Worm (Caenorhabditis elegans) whole organism, late embryonic: Measurements from ENCODE around the gene H40L08.8.

Experiments used
- C08G9.2 ChIP-seq: sonication (generic microtip); optimal IDR thresholded peaks from 2 replicates; lab custom pipeline; 2016; ENCODE audit warnings: mild to moderate bottlenecking, missing genetic modification characterization, moderate library complexity, missing compliant biosample characterization
- C38D4.7 ChIP-seq: fragments of 200-800 bp; sonication (Bioruptor generic); optimal IDR thresholded peaks from 2 replicates; lab custom pipeline; 2018; ENCODE audit warnings: mild to moderate bottlenecking, missing genetic modification characterization, moderate library complexity, missing compliant biosample characterization
- T23F11.4 ChIP-seq: fragments of 200-800 bp; sonication (Bioruptor generic); optimal IDR thresholded peaks from 2 replicates; lab custom pipeline; 2018; ENCODE audit warnings: mild to moderate bottlenecking, missing genetic modification characterization, missing compliant biosample characterization
- Y22D7AL.16 ChIP-seq: sonication (generic microtip); optimal IDR thresholded peaks from 2 replicates; lab custom pipeline; 2016; ENCODE audit warnings: missing genetic modification characterization, missing compliant biosample characterization
- ama-1 ChIP-seq: fragments of 150-350 bp; optimal IDR thresholded peaks from 2 replicates; lab custom pipeline; 2014
- ceh-14 ChIP-seq: sonication (generic microtip); optimal IDR thresholded peaks from 2 replicates; lab custom pipeline; 2016; ENCODE audit warnings: missing genotype, missing genetic modification characterization, missing compliant biosample characterization
- ceh-18 ChIP-seq: sonication (generic microtip); optimal IDR thresholded peaks from 2 replicates; lab custom pipeline; 2016; ENCODE audit warnings: missing genetic modification characterization, missing compliant biosample characterization
- ceh-2 ChIP-seq: sonication (generic microtip); optimal IDR thresholded peaks from 2 replicates; lab custom pipeline; 2016; ENCODE audit warnings: missing genotype, missing genetic modification characterization, missing compliant biosample characterization
- ceh-22 ChIP-seq: sonication (generic microtip); optimal IDR thresholded peaks from 2 replicates; lab custom pipeline; 2017; ENCODE audit warnings: missing biosample characterization, missing genetic modification characterization
- ceh-24 ChIP-seq: sonication (generic microtip); optimal IDR thresholded peaks from 2 replicates; lab custom pipeline; 2016; ENCODE audit warnings: mild to moderate bottlenecking, missing genetic modification characterization, missing compliant biosample characterization
- ceh-34 ChIP-seq: sonication (generic microtip); optimal IDR thresholded peaks from 2 replicates; lab custom pipeline; 2016; ENCODE audit warnings: mild to moderate bottlenecking, missing genetic modification characterization, missing compliant biosample characterization
- ceh-48 ChIP-seq: sonication (generic microtip); optimal IDR thresholded peaks from 2 replicates; lab custom pipeline; 2016; ENCODE audit warnings: missing genetic modification characterization, inconsistent platforms, missing compliant biosample characterization
- ceh-6 ChIP-seq: fragments of 200-800 bp; sonication (Bioruptor generic); optimal IDR thresholded peaks from 2 replicates; lab custom pipeline; 2018; ENCODE audit warnings: mild to moderate bottlenecking, missing genetic modification characterization, missing compliant biosample characterization
- elt-2 ChIP-seq: sonication (generic microtip); optimal IDR thresholded peaks from 2 replicates; lab custom pipeline; 2016; ENCODE audit warnings: missing genetic modification reagents, missing genetic modification characterization, missing compliant biosample characterization
- elt-4 ChIP-seq: sonication (generic microtip); optimal IDR thresholded peaks from 2 replicates; lab custom pipeline; 2016; ENCODE audit warnings: missing genetic modification characterization, missing compliant biosample characterization
- ets-4 ChIP-seq: sonication (generic microtip); optimal IDR thresholded peaks from 2 replicates; lab custom pipeline; 2016; ENCODE audit warnings: missing genetic modification characterization, missing compliant biosample characterization
- eyg-1 ChIP-seq: sonication (generic microtip); optimal IDR thresholded peaks from 2 replicates; lab custom pipeline; 2016; ENCODE audit warnings: missing genotype, missing genetic modification characterization, missing compliant biosample characterization
- fax-1 ChIP-seq: sonication (generic microtip); optimal IDR thresholded peaks from 2 replicates; lab custom pipeline; 2016; ENCODE audit warnings: missing genotype, missing genetic modification characterization, missing compliant biosample characterization
- fkh-10 ChIP-seq: fragments of 150-350 bp; optimal IDR thresholded peaks from 2 replicates; lab custom pipeline; 2014; ENCODE audit warnings: missing biosample characterization, missing genetic modification reagents, missing genetic modification characterization
- fkh-6 ChIP-seq: sonication (generic microtip); optimal IDR thresholded peaks from 2 replicates; lab custom pipeline; 2016; ENCODE audit warnings: missing genetic modification characterization, missing compliant biosample characterization
- hlh-15 ChIP-seq: sonication (generic microtip); optimal IDR thresholded peaks from 2 replicates; lab custom pipeline; 2016; ENCODE audit warnings: missing genetic modification characterization, missing compliant biosample characterization
- hlh-30 ChIP-seq: sonication (generic microtip); optimal IDR thresholded peaks from 2 replicates; lab custom pipeline; 2017; ENCODE audit warnings: antibody characterized with exemption, missing genetic modification characterization, missing compliant biosample characterization; ENCODE audit not compliant: insufficient read depth
- lin-11 ChIP-seq: fragments of 200-800 bp; sonication (Bioruptor generic); optimal IDR thresholded peaks from 2 replicates; lab custom pipeline; 2018; ENCODE audit warnings: mild to moderate bottlenecking, missing genetic modification characterization, missing compliant biosample characterization
- nfya-1 ChIP-seq: sonication (generic microtip); optimal IDR thresholded peaks from 2 replicates; lab custom pipeline; 2017; ENCODE audit warnings: missing genetic modification characterization, mild to moderate bottlenecking, missing compliant biosample characterization, antibody characterized with exemption, moderate library complexity
- nhr-232 ChIP-seq: sonication (generic microtip); optimal IDR thresholded peaks from 2 replicates; lab custom pipeline; 2016; ENCODE audit warnings: missing genetic modification characterization, missing compliant biosample characterization
- npax-4 ChIP-seq: sonication (generic microtip); optimal IDR thresholded peaks from 2 replicates; lab custom pipeline; 2016; ENCODE audit warnings: missing genetic modification characterization, missing compliant biosample characterization
- odd-2 ChIP-seq: sonication (generic microtip); optimal IDR thresholded peaks from 2 replicates; lab custom pipeline; 2017; ENCODE audit warnings: antibody characterized with exemption, mild to moderate bottlenecking, missing genetic modification characterization, missing compliant biosample characterization
- pax-1 ChIP-seq: fragments of 150-350 bp; optimal IDR thresholded peaks from 2 replicates; lab custom pipeline; 2014; ENCODE audit warnings: missing biosample characterization, missing genetic modification characterization
- pha-4 ChIP-seq: fragments of 150-350 bp; optimal IDR thresholded peaks from 2 replicates; lab custom pipeline; 2018; ENCODE audit warnings: missing biosample characterization, missing genetic modification reagents, missing genetic modification characterization
- pqm-1 ChIP-seq: sonication (generic microtip); optimal IDR thresholded peaks from 2 replicates; lab custom pipeline; 2016; ENCODE audit warnings: missing genetic modification characterization, missing compliant biosample characterization
- pros-1 ChIP-seq: fragments of 150-350 bp; optimal IDR thresholded peaks from 2 replicates; lab custom pipeline; 2014; ENCODE audit warnings: missing biosample characterization, missing genetic modification reagents, missing genetic modification characterization
- rnt-1 ChIP-seq: sonication (generic microtip); optimal IDR thresholded peaks from 2 replicates; lab custom pipeline; 2016; ENCODE audit warnings: missing genetic modification characterization, missing compliant biosample characterization
- sox-2 ChIP-seq: fragments of 200-800 bp; sonication (Bioruptor generic); IDR thresholded peaks from 2 replicates; pipeline ENCODE4 v1.3.6; 2022; ENCODE audit warnings: missing genetic modification reagents, missing genetic modification characterization, missing compliant biosample characterization
- sox-4 ChIP-seq: sonication (generic microtip); optimal IDR thresholded peaks from 2 replicates; lab custom pipeline; 2017; ENCODE audit warnings: mild to moderate bottlenecking, missing genetic modification characterization, inconsistent platforms, missing compliant biosample characterization
- tbx-7 ChIP-seq: sonication (generic microtip); optimal IDR thresholded peaks from 2 replicates; lab custom pipeline; 2016; ENCODE audit warnings: missing genotype, missing genetic modification characterization, missing compliant biosample characterization
- ttx-3 ChIP-seq: sonication (generic microtip); optimal IDR thresholded peaks from 2 replicates; lab custom pipeline; 2016; ENCODE audit warnings: missing genetic modification reagents, missing genetic modification characterization, missing compliant biosample characterization
- zip-5 ChIP-seq: sonication (generic microtip); optimal IDR thresholded peaks from 2 replicates; lab custom pipeline; 2016; ENCODE audit warnings: missing genetic modification characterization, missing compliant biosample characterization
- ztf-16 ChIP-seq: sonication (generic microtip); optimal IDR thresholded peaks from 2 replicates; lab custom pipeline; 2017; ENCODE audit warnings: missing genetic modification characterization, missing compliant biosample characterization

H40L08.8 gene

ce11 chrX:15097763-15098162 is 20.3 kb upstream of the H40L08.8 start, which contains the start of gene F09B12.3:
TSS of gene F09B12.3 (minus strand) at chrX:15097954.
- TF ChIP-seq elt-2 (tag; lab: Kevin White, UChicago), result peak; percentile 73
- TF ChIP-seq sox-4, result no peak
- no peak for TF ChIP-seq fkh-10 (GFP tag; lab: Kevin White, UChicago)
- no peak for TF ChIP-seq hlh-30 (tag; lab: Kevin White, UChicago)
- TF ChIP-seq T23F11.4, result no peak

ce11 chrX:15096277-15096676 is 18.8 kb upstream of the H40L08.8 start:
- TF ChIP-seq C08G9.2 (tag; lab: Kevin White, UChicago), result no peak
- TF ChIP-seq odd-2 (tag; lab: Kevin White, UChicago), result no peak
- no peak for TF ChIP-seq elt-2 (tag; lab: Kevin White, UChicago)
- no peak for TF ChIP-seq zip-5 (tag; lab: Kevin White, UChicago)
- no peak for TF ChIP-seq pha-4 (tag; lab: Kevin White, UChicago)
- no peak for TF ChIP-seq ceh-2 (tag; lab: Kevin White, UChicago)
- no peak for TF ChIP-seq elt-4 (tag; lab: Kevin White, UChicago)
- TF ChIP-seq sox-4, result no peak
- TF ChIP-seq fkh-10 (GFP tag; lab: Kevin White, UChicago), result no peak
- TF ChIP-seq ceh-6 (GFP tag; lab: Kevin White, UChicago), result no peak
- no peak for TF ChIP-seq ceh-22 (tag; lab: Kevin White, UChicago)
- TF ChIP-seq npax-4, result no peak
- TF ChIP-seq lin-11 (tag; lab: Kevin White, UChicago), result no peak
- no peak for TF ChIP-seq pax-1 (tag; lab: Kevin White, UChicago)
- TF ChIP-seq nfya-1 (tag; lab: Kevin White, UChicago), result no peak
- no peak for TF ChIP-seq ets-4 (tag; lab: Kevin White, UChicago)
- no peak for TF ChIP-seq ztf-16 (tag; lab: Kevin White, UChicago)
- TF ChIP-seq ceh-18 (tag; lab: Kevin White, UChicago), result no peak

- TF ChIP-seq rnt-1 (no peak), fkh-6 (tag; lab: Kevin White, UChicago) (no peak), ceh-18 (tag; lab: Kevin White, UChicago) (no peak), eyg-1 (tag; lab: Kevin White, UChicago) (no peak), fax-1 (tag; lab: Kevin White, UChicago) (no peak), ceh-48 (tag; lab: Kevin White, UChicago) (no peak), ceh-34 (no peak), ceh-24 (tag; lab: Kevin White, UChicago) (no peak)
- TF ChIP-seq, all 69 proteins: peak for 0
These were observed 17.5 kb upstream of the H40L08.8 start, which contains the start of gene F09B12.7 for ce11 chrX:15094973-15095372. TSS of gene F09B12.7 (minus strand) at chrX:15095073.

- no peak for TF ChIP-seq sox-2 (GFP tag; lab: Robert Waterston, UW)
- no peak for TF ChIP-seq zip-5 (tag; lab: Kevin White, UChicago)
- no peak for TF ChIP-seq hlh-15
- no peak for TF ChIP-seq Y22D7AL.16 (tag; lab: Kevin White, UChicago)
- no peak for TF ChIP-seq ttx-3 (tag; lab: Kevin White, UChicago)
- no peak for TF ChIP-seq ceh-6 (GFP tag; lab: Kevin White, UChicago)
- TF ChIP-seq rnt-1, result no peak
- no peak for TF ChIP-seq pros-1 (tag; lab: Kevin White, UChicago)
- no peak for TF ChIP-seq pqm-1
- no peak for TF ChIP-seq tbx-7
- TF ChIP-seq C08G9.2 (tag; lab: Kevin White, UChicago), result no peak
- no peak for TF ChIP-seq ama-1
- TF ChIP-seq C38D4.7 (GFP tag; lab: Kevin White, UChicago), result no peak
- TF ChIP-seq ceh-24 (tag; lab: Kevin White, UChicago), result no peak
- TF ChIP-seq nhr-232 (tag; lab: Kevin White, UChicago), result no peak
- no peak for TF ChIP-seq ceh-14
These were observed 15.4 kb upstream of the H40L08.8 start for ce11 chrX:15092775-15093386.
